Fruit fly (Drosophila melanogaster) whole organism, larva: ENCODE measurements around the gene Sb.
"Not testable (repeated sequence)": the region's sequence is repeated elsewhere in the genome, so short reads cannot be mapped to it uniquely, and the experiment has no call there.

Source experiments
- noc ChIP-seq: fragments of 200-800 bp; sonication (Bioruptor generic); optimal IDR thresholded peaks from 3 replicates; lab custom pipeline; 2019; ENCODE audit warnings: missing biosample characterization, mild to moderate bottlenecking, missing genetic modification characterization, moderate library complexity

Gene Sb

dm6 chr3R:16156032-16156431 is 40.1 kb downstream of the Sb start:
- no peak for TF ChIP-seq noc (tag; lab: Kevin White, UChicago)

DNA sequence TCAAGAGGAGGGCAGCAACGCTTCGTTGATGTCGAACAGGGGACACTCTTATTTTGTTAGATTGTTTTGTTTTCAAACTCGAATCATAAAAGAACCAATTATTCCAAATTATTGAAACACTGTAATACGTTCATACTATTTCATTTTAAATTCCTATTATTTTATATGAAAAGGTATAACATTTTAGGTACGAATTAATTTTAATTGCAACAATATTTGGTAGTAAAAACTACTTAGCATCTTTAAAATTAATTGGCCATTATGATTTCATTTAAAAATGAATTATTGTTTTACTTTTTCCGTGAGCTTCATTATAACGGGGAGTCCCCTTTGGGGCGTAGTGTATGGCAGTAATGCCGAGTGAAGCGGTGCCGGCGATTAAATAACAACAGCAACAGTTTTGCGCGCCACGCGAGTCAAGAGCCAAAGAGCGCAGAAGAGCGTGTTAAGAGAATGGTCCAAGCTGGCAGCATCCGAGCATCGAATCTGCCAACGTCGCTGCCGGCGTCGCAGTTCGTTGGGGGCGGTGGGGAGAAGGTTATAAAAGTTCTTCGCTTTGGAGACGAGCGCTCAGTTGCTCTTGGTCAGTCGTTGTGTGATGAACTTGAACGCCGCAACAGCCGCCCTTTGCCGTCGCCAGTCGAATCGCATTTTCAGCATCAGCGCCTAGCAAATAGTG is 41.7 kb downstream of the Sb start:
- TF ChIP-seq noc (tag; lab: Kevin White, UChicago), result peak; percentile 50

DNA sequence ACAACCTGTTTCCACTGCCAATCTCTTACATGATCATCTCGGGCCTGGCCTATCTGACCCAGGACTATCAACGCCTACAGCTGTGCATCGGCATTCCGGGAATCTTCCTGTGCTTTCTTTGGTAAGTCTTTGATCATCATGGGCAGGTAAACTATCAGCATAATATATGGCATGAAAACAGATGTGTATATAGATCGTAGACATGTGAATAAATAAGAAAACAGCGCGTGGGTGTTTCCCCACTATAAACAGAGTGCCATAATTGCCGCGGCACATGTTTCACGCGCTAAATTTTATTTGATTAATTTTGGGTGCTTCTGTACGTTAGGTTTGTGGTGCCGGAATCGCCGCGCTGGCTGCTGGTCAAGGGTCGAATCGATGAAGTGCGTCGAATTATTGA is 52.1 kb downstream of the Sb start:
- no peak for TF ChIP-seq noc (tag; lab: Kevin White, UChicago)

DNA sequence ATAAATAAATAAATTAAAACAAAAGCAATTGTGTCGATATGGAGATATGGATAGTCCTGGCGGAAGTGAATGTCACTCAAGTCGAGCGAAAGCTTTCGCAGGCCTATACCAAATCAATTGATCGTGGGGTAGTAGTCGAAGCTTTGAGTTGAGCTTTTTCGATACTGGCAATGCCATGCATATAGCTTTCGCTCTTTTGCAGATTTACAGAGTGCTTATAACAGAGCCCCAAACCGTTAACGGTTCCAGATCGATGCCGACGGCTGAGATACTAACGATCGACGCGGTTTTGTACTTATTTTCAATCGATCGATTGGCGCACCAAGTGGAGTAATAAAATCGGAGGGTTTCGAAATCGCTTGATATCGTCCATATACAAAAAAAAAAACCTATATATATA is 55.8 kb downstream of the Sb start, which contains the start of gene CG8925:
CG8925 (plus strand) TSS at position 245 of the 400 bp plus-strand sequence.
- TF ChIP-seq noc (tag; lab: Kevin White, UChicago), result no peak

DNA sequence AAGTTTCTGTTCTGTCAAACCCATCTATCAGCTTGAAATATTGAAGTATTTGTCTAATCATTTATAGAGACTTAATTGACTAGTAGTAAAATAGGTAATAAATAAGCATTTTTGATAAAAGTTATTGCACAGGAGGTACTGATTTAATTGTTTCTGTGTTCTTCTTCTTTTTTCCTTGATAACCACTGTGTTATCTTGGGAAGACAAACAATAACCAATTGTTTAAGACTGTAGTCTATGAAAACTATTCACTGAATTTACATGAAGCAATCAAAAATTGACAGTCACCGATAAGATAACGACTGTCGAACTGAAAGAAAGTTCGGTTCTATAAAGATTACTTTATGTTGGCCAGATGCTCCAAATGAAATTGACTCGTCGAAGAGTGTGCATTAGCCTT is 57.5 kb downstream of the Sb start:
- peak; percentile 30 for TF ChIP-seq noc (tag; lab: Kevin White, UChicago)

- no peak for TF ChIP-seq noc (tag; lab: Kevin White, UChicago)
Observed at dm6 chr3R:16176526-16176925, 60.6 kb downstream of the Sb start.

DNA sequence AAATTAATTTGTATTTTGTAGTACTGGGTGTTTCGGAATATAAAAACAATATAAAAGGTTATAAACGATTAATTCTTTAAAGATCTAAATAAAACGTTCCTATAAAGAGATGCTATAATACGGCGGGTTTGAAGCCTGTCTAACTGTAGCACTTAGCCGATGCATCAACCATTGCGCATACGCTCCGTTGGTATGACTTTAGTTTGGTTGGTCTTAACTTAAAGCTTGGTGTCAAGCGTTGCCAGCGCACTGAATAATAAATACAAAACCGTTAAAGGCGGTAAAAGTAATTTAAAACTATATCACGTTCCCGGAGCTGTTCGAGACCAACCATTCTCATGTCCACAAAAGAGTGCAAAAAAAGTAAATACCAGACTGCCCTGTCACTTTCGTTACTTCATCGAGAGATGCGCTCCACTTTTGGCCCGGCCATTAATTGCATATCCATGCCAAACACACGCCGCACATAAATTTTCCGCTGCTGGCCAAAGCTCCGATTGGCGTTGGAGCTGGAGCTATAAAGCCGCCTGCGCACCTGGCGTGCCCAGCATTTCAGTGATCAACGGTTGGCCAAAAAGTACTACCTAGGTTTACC is 64.6 kb downstream of the Sb start, which contains the start of gene CG8927:
CG8927 (plus strand) TSS at position 545 of the 595 bp plus-strand sequence.
- TF ChIP-seq noc (tag; lab: Kevin White, UChicago), result no peak

DNA sequence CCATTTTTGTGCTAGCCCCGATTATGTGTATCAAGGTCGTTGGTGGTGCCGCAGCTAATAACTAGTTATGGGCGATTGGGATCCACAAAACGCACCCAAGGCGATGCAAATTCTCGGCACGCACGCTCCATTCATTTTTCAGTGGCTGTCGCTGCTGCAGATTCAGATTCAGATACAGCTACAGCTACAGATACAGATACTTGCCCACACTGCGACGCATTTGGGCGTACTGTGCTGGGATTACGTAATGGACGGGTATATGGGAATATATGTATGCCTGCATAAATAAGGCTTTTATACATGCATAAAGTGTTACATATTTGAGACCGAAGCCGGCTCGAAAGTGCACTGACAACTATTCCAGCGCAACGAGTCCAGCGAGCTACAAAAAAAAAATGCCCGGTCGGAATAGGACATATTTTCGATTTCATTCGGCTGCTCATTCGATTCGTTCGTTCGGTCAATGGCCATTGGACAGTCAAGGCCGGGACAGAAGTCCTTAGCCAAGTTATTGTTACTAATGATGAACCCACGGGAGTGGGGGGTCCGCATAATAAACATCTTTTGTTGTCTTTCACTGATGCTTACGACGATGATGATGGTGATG is 66.4 kb downstream of the Sb start:
- TF ChIP-seq noc (tag; lab: Kevin White, UChicago), result no peak

DNA sequence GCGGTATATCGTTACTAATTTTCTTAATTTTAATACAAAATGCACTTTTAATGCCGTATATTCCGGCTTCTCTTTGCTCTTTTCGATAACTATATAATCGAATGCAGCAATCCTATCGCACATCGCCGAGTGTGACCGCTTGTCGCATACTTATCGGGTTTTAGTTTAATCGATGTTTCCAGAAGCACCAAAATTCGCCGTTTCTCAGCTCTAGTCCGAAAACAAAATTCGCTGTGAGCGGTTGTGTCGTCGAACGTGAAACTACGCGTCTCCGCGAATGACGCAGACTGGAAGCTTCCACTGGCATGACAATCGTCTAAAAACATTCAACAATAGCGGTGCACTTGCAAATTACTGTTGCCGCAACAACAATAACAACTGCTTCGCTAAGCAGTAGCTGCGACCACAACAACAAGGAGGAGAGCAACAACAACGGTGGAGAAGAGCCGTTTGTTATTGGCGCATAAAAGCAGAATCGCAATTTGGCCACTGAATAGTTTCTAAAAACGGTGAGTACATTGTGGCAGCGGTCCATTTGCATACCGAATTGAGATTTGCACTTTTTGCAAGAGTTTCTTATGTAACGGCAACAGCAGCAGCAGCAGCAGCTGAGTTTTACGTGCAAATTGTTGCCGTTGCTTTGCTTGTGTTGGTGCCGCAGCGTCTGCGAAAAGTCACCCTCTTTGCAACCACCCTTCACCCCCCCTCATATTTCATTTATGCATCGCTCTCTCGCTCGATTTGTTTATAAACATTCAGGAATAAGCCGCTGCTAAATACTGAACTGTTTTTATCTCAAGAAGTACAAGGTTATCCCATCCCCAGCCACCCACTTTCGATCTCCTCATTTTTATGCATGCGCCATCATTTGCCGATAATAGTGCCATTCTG is 71.1 kb downstream of the Sb start, which contains the start of gene sra:
sra (plus strand) TSS at position 209 of the 891 bp plus-strand sequence.
- TF ChIP-seq noc (tag; lab: Kevin White, UChicago), result no peak

dm6 chr3R:16187737-16188136 is 71.8 kb downstream of the Sb start:
- TF ChIP-seq noc (tag; lab: Kevin White, UChicago), result no peak

DNA sequence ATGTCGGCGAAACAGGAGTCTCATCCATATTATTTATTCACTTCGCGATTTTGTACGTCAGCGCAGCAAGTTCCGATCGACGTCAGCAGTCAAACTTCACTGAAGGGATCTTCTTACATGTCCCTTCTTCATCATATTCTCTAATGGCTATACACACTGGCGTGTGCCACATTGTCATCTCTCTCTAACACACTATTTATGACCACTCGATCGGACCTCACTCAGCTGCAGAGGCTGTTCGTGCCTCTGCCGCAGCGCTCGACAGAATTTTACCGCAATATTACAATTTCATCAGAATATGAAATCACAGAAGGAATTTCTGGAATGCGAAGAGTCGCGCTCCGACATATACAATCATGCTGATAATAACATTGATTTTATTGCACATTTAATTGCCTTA is 73.5 kb downstream of the Sb start, which contains the start of gene Bin1:
Bin1 (minus strand) TSS at position 101 of the 400 bp plus-strand sequence.
- TF ChIP-seq noc (tag; lab: Kevin White, UChicago), result not testable (repeated sequence)

DNA sequence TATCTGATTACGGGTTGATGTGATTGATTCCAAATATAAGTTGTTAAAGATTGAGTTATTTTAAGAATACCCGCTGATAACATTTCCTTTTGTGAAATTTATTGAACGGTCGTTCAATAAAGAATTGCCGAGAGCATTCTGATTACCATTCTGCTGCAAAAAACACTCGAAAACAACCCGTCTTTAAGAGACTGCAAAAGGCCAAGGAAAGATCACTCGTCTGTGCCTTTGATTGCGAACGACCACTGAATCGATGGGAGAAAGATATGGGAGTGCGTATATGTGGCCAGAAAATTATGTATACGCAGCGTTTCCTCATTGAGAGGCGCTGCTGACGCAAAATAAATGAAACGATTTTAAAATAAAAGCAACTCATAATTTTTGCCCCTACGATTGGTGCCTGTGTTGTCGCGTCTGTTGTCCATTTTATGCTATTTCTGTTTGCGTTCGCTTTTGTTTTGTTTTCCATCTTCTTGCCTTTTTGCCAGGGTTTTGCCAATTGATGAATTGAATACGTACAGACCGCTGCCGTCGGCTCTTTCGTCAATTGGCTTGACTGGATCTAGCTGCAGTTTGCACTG is 74.3 kb downstream of the Sb start:
- no peak for TF ChIP-seq noc (tag; lab: Kevin White, UChicago)

- TF ChIP-seq noc (tag; lab: Kevin White, UChicago), result no peak
Observed at dm6 chr3R:16190782-16191181, 74.8 kb downstream of the Sb start.
